Fruit fly (Drosophila melanogaster) whole organism, embryonic: ENCODE measurements around the gene CG43845.

Experiments used
- B-H1 ChIP-seq: fragments of 200-800 bp; sonication (Bioruptor generic); IDR thresholded peaks from 3 replicates; pipeline ENCODE4 v1.3.6; 2022; ENCODE audit warnings: missing biosample characterization, missing genetic modification characterization
- CG10654 ChIP-seq: fragments of 200-800 bp; sonication (Bioruptor generic); optimal IDR thresholded peaks from 2 replicates; lab custom pipeline; 2016; ENCODE audit warnings: missing biosample characterization, missing genetic modification characterization
- CG11695 ChIP-seq: fragments of 200-800 bp; sonication (Bioruptor generic); IDR thresholded peaks from 3 replicates; pipeline ENCODE4 v1.3.6; 2022; ENCODE audit warnings: missing biosample characterization, missing genetic modification characterization
- CG12219 ChIP-seq: fragments of 200-800 bp; sonication (Bioruptor generic); optimal IDR thresholded peaks from 3 replicates; lab custom pipeline; 2018; ENCODE audit warnings: missing biosample characterization, mild to moderate bottlenecking, missing genetic modification characterization
- CG1233 ChIP-seq: fragments of 200-800 bp; sonication (Bioruptor generic); optimal IDR thresholded peaks from 4 replicates; lab custom pipeline; 2018; ENCODE audit warnings: missing biosample characterization, mild to moderate bottlenecking, missing genetic modification characterization
- CG1792 ChIP-seq: fragments of 200-800 bp; sonication (Bioruptor generic); optimal IDR thresholded peaks from 2 replicates; lab custom pipeline; 2016; ENCODE audit warnings: missing biosample characterization, missing genetic modification characterization
- CG2120 ChIP-seq: fragments of 200-800 bp; sonication (Bioruptor generic); optimal IDR thresholded peaks from 3 replicates; lab custom pipeline; 2016; ENCODE audit warnings: missing biosample characterization, missing genetic modification characterization
- CG2129 ChIP-seq: fragments of 200-800 bp; sonication (Bioruptor generic); IDR thresholded peaks from 2 replicates; pipeline ENCODE4 v1.3.6; 2022; ENCODE audit warnings: missing biosample characterization, missing genetic modification characterization; ENCODE audit not compliant: partially characterized antibody
- CG32532 ChIP-seq: fragments of 200-800 bp; sonication (Bioruptor generic); IDR thresholded peaks from 2 replicates; pipeline ENCODE4 v1.3.6; 2022; ENCODE audit warnings: missing biosample characterization, missing genetic modification characterization
- CG32767 ChIP-seq: fragments of 200-800 bp; sonication (Bioruptor generic); IDR thresholded peaks from 2 replicates; pipeline ENCODE4 v1.3.6; 2022; ENCODE audit warnings: missing biosample characterization, missing genetic modification characterization
- CG33213 ChIP-seq: fragments of 200-800 bp; sonication (Bioruptor generic); optimal IDR thresholded peaks from 3 replicates; lab custom pipeline; 2016; ENCODE audit warnings: missing biosample characterization, missing genetic modification characterization
- CG3995 ChIP-seq: fragments of 200-800 bp; sonication (Bioruptor generic); optimal IDR thresholded peaks from 3 replicates; lab custom pipeline; 2016; ENCODE audit warnings: missing biosample characterization, missing genetic modification characterization
- CG5953 ChIP-seq: fragments of 200-800 bp; sonication (Bioruptor generic); IDR thresholded peaks from 2 replicates; pipeline ENCODE4 v1.3.6; 2022; ENCODE audit warnings: missing biosample characterization, missing genetic modification characterization
- CG6854 ChIP-seq: fragments of 200-800 bp; sonication (Bioruptor generic); optimal IDR thresholded peaks from 3 replicates; lab custom pipeline; 2017; ENCODE audit warnings: missing biosample characterization, mild to moderate bottlenecking, missing genetic modification characterization
- CG7271 ChIP-seq: fragments of 200-800 bp; sonication (Bioruptor generic); optimal IDR thresholded peaks from 2 replicates; lab custom pipeline; 2018; ENCODE audit warnings: missing biosample characterization, mild to moderate bottlenecking, missing genetic modification characterization, moderate library complexity
- CG7786 ChIP-seq: fragments of 200-800 bp; sonication (Bioruptor generic); optimal IDR thresholded peaks from 2 replicates; lab custom pipeline; 2016; ENCODE audit warnings: missing biosample characterization, missing genetic modification characterization
- CoRest ChIP-seq: fragments of 200-800 bp; sonication (Bioruptor generic); optimal IDR thresholded peaks from 3 replicates; lab custom pipeline; 2018; ENCODE audit warnings: missing biosample characterization, mild to moderate bottlenecking, missing genetic modification characterization, moderate library complexity
- Dfd ChIP-seq, 2 experiments: fragments of >200 bp; optimal IDR thresholded peaks; 2 replicates each; lab custom pipeline; 2017; ENCODE audit warnings: missing biosample characterization in 2 of 2, missing genetic modification characterization in 2 of 2
- Hey ChIP-seq: fragments of 200-800 bp; sonication (Bioruptor generic); optimal IDR thresholded peaks from 3 replicates; lab custom pipeline; 2018; ENCODE audit warnings: missing biosample characterization, mild to moderate bottlenecking, missing genetic modification characterization
- HmgZ ChIP-seq: fragments of 200-800 bp; sonication (Bioruptor generic); optimal IDR thresholded peaks from 2 replicates; lab custom pipeline; 2018; ENCODE audit warnings: missing biosample characterization, mild to moderate bottlenecking, missing genetic modification characterization
- Mrtf ChIP-seq: fragments of 200-800 bp; sonication (Bioruptor generic); IDR thresholded peaks from 3 replicates; pipeline ENCODE4 v1.3.6; 2022; ENCODE audit warnings: missing biosample characterization, missing genetic modification characterization
- Myb ChIP-seq: fragments of 200-800 bp; sonication (Bioruptor generic); optimal IDR thresholded peaks from 2 replicates; lab custom pipeline; 2016; ENCODE audit warnings: missing biosample characterization, missing genetic modification characterization
- Oli ChIP-seq: fragments of 200-800 bp; sonication (Bioruptor generic); optimal IDR thresholded peaks from 2 replicates; lab custom pipeline; 2018; ENCODE audit warnings: missing biosample characterization, mild to moderate bottlenecking, missing genetic modification characterization, moderate library complexity
- Ptx1 ChIP-seq: fragments of 200-800 bp; sonication (Bioruptor generic); IDR thresholded peaks from 2 replicates; pipeline ENCODE4 v1.3.6; 2022; ENCODE audit warnings: missing biosample characterization, missing genetic modification characterization
- Rx ChIP-seq: fragments of 200-800 bp; sonication (Bioruptor generic); IDR thresholded peaks from 2 replicates; pipeline ENCODE4 v1.3.6; 2022; ENCODE audit warnings: missing biosample characterization, missing genetic modification characterization
- Spps ChIP-seq: fragments of 200-800 bp; sonication (Bioruptor generic); optimal IDR thresholded peaks from 2 replicates; lab custom pipeline; 2018; ENCODE audit warnings: missing biosample characterization, mild to moderate bottlenecking, missing genetic modification characterization
- Usf ChIP-seq: fragments of 200-800 bp; sonication (Bioruptor generic); optimal IDR thresholded peaks from 2 replicates; lab custom pipeline; 2017; ENCODE audit warnings: missing genotype, missing biosample characterization, missing genetic modification characterization
- az2 ChIP-seq: fragments of 200-800 bp; sonication (Bioruptor generic); optimal IDR thresholded peaks from 3 replicates; lab custom pipeline; 2016; ENCODE audit warnings: missing biosample characterization, missing genetic modification characterization
- bab2 ChIP-seq: fragments of 200-800 bp; sonication (Bioruptor generic); optimal IDR thresholded peaks from 2 replicates; lab custom pipeline; 2016; ENCODE audit warnings: missing biosample characterization, missing genetic modification characterization
- chif ChIP-seq, 2 experiments: fragments of 200-800 bp; sonication (Bioruptor generic); optimal IDR thresholded peaks; 3 replicates each; lab custom pipeline; 2016; ENCODE audit warnings: missing biosample characterization in 2 of 2, missing genetic modification characterization in 2 of 2
- cwo ChIP-seq: fragments of 200-800 bp; sonication (Bioruptor generic); optimal IDR thresholded peaks from 3 replicates; lab custom pipeline; 2017; ENCODE audit warnings: missing biosample characterization, missing genetic modification characterization, mild to moderate bottlenecking, moderate library complexity, missing genetic modification reagents
- dan ChIP-seq: fragments of 200-800 bp; sonication (Bioruptor generic); IDR thresholded peaks from 2 replicates; pipeline ENCODE4 v1.3.6; 2022; ENCODE audit warnings: missing biosample characterization, missing genetic modification characterization
- exex ChIP-seq: fragments of 200-800 bp; sonication (Bioruptor generic); optimal IDR thresholded peaks from 4 replicates; lab custom pipeline; 2018; ENCODE audit warnings: missing biosample characterization, mild to moderate bottlenecking, missing genetic modification characterization, moderate library complexity
- grn ChIP-seq: fragments of 200-800 bp; sonication (Bioruptor generic); optimal IDR thresholded peaks from 3 replicates; lab custom pipeline; 2017; ENCODE audit warnings: missing biosample characterization, missing genetic modification characterization
- gsb-n ChIP-seq: fragments of 200-800 bp; sonication (Bioruptor generic); optimal IDR thresholded peaks from 3 replicates; lab custom pipeline; 2018; ENCODE audit warnings: missing biosample characterization, mild to moderate bottlenecking, missing genetic modification characterization
- jing ChIP-seq: fragments of 200-800 bp; sonication (Bioruptor generic); optimal IDR thresholded peaks from 2 replicates; lab custom pipeline; 2018; ENCODE audit warnings: missing biosample characterization, mild to moderate bottlenecking, missing genetic modification characterization
- lab ChIP-seq: fragments of 200-800 bp; sonication (Bioruptor generic); optimal IDR thresholded peaks from 3 replicates; lab custom pipeline; 2017; ENCODE audit warnings: missing biosample characterization, missing genetic modification characterization, mild to moderate bottlenecking, moderate library complexity, missing genetic modification reagents
- nau ChIP-seq: fragments of 200-800 bp; sonication (Bioruptor generic); optimal IDR thresholded peaks from 3 replicates; lab custom pipeline; 2017; ENCODE audit warnings: missing biosample characterization, mild to moderate bottlenecking, missing genetic modification characterization, missing genetic modification reagents
- oc ChIP-seq: fragments of 200-800 bp; sonication (Bioruptor generic); optimal IDR thresholded peaks from 2 replicates; lab custom pipeline; 2018; ENCODE audit warnings: missing biosample characterization, mild to moderate bottlenecking, missing genetic modification characterization, moderate library complexity
- pan ChIP-seq, 4 experiments: fragments of >200 bp in 3 of 4; fragments of 200-800 bp in 1 of 4; sonication (Bioruptor generic) in 1 of 4; optimal IDR thresholded peaks in 3 of 4; IDR thresholded peaks in 1 of 4; 2 replicates each; pipeline versions ENCODE4 v1.3.6 to Lab custom; 2017 to 2022; ENCODE audit warnings: missing biosample characterization in 2 of 4, missing genetic modification characterization in 2 of 4, mixed read lengths in 1 of 4
- pho ChIP-seq: fragments of 200-800 bp; sonication (Bioruptor generic); optimal IDR thresholded peaks from 2 replicates; lab custom pipeline; 2016; ENCODE audit warnings: missing biosample characterization, missing genetic modification characterization
- pzg ChIP-seq: fragments of 200-800 bp; sonication (Bioruptor generic); optimal IDR thresholded peaks from 3 replicates; lab custom pipeline; 2018; ENCODE audit warnings: missing biosample characterization, mild to moderate bottlenecking, missing genetic modification characterization, moderate library complexity
- row ChIP-seq: fragments of 200-800 bp; sonication (Bioruptor generic); IDR thresholded peaks from 3 replicates; pipeline ENCODE4 v1.3.6; 2022; ENCODE audit warnings: missing biosample characterization, missing genetic modification characterization
- sisA ChIP-seq: fragments of 200-800 bp; sonication (Bioruptor generic); IDR thresholded peaks from 2 replicates; pipeline ENCODE4 v1.3.6; 2022; ENCODE audit warnings: missing biosample characterization, missing genetic modification characterization
- slp2 ChIP-seq: fragments of 200-800 bp; sonication (Bioruptor generic); optimal IDR thresholded peaks from 2 replicates; lab custom pipeline; 2016; ENCODE audit warnings: missing biosample characterization, missing genetic modification characterization
- so ChIP-seq: fragments of 200-800 bp; sonication (Bioruptor generic); IDR thresholded peaks from 3 replicates; pipeline ENCODE4 v1.3.6; 2022; ENCODE audit warnings: missing biosample characterization, missing genetic modification characterization
- tin ChIP-seq: fragments of 200-800 bp; sonication (Bioruptor generic); optimal IDR thresholded peaks from 3 replicates; lab custom pipeline; 2016; ENCODE audit warnings: missing biosample characterization, missing genetic modification characterization
- tio ChIP-seq: fragments of 200-800 bp; sonication (Bioruptor generic); optimal IDR thresholded peaks from 2 replicates; lab custom pipeline; 2017; ENCODE audit warnings: missing biosample characterization, missing genetic modification characterization, inconsistent platforms
- ttk ChIP-seq: fragments of 200-800 bp; sonication (Bioruptor generic); IDR thresholded peaks from 2 replicates; pipeline ENCODE4 v2.1.2; 2022; ENCODE audit warnings: missing biosample characterization, missing genetic modification characterization
- wek ChIP-seq: fragments of 200-800 bp; sonication (Bioruptor generic); optimal IDR thresholded peaks from 3 replicates; lab custom pipeline; 2018; ENCODE audit warnings: missing biosample characterization, mild to moderate bottlenecking, missing genetic modification characterization, moderate library complexity
- zen ChIP-seq: fragments of 200-800 bp; sonication (Bioruptor generic); optimal IDR thresholded peaks from 3 replicates; lab custom pipeline; 2018; ENCODE audit warnings: missing biosample characterization, mild to moderate bottlenecking, missing genetic modification characterization, moderate library complexity

CG43845 gene

DNA sequence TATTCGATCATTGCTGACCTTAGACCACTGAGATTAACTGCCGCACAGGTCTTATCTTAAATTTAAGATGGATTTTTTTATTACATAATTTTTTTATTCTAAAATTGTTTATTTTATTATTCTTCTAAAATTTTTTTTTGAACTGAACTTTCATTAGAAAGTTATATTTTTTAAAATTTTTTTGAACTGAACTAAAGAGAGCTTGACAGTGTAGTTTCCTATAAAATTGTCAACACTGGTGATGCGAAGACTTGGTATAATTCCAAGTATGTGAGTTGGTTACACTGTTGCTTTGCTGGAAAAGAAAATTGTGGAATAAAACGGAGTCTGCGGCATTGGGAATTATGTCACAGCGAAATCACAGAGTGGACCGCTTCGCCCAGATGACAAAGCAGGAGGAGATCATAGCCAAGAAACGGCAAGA, 37.6 kb downstream of the CG43845 start, which contains the start of gene CG31550 (continued):
- peak; percentile 62 for TF ChIP-seq CG7786 (GFP tag; lab: Kevin White, UChicago)
- TF ChIP-seq pan (optimal IDR thresholded peaks at IDR 0.05; lab: Kevin White, UChicago), result no peak
- TF ChIP-seq pan (GFP tag; optimal IDR thresholded peaks at IDR 0.05 in 1 of 2, IDR thresholded peaks at IDR 0.05 in 1 of 2), result peak in 1 of 2 experiments; percentile 77
- TF ChIP-seq Spps (tag; lab: Kevin White, UChicago), result peak; percentile 23
- no peak for TF ChIP-seq tio (GFP tag; lab: Kevin White, UChicago)
- peak; percentile 73 for TF ChIP-seq az2
- TF ChIP-seq CG2129 (GFP tag; lab: Robert Waterston, UW), result no peak
- TF ChIP-seq Oli (tag; lab: Kevin White, UChicago), result peak; percentile 43
- TF ChIP-seq Usf (GFP tag; lab: Kevin White, UChicago), result peak; percentile 33
- peak; percentile 78 for TF ChIP-seq CG2120
- TF ChIP-seq CG7271 (tag; lab: Kevin White, UChicago), result peak; percentile 38
- TF ChIP-seq exex (tag; lab: Kevin White, UChicago), result no peak
- no peak for TF ChIP-seq CG33213 (GFP tag; lab: Kevin White, UChicago)
- TF ChIP-seq Mrtf (GFP tag; lab: Robert Waterston, UW), result peak; percentile 63; the same call in 2 of the 3 replicates
- peak; percentile 88 for TF ChIP-seq row (GFP tag; lab: Robert Waterston, UW)
- TF ChIP-seq grn (GFP tag; lab: Kevin White, UChicago), result no peak
- TF ChIP-seq B-H1 (GFP tag; lab: Robert Waterston, UW), result peak; percentile 60
- peak; percentile 86 for TF ChIP-seq CG32532 (GFP tag; lab: Robert Waterston, UW)
- TF ChIP-seq tin (GFP tag; lab: Kevin White, UChicago), result peak; percentile 77
- no peak for TF ChIP-seq Dfd (GFP tag; optimal IDR thresholded peaks at IDR 0.05; lab: Kevin White, UChicago)
- TF ChIP-seq cwo (GFP tag; lab: Kevin White, UChicago), result peak; percentile 23
- no peak for TF ChIP-seq jing (GFP tag; lab: Kevin White, UChicago)
- peak; percentile 84 for TF ChIP-seq CoRest (tag; lab: Kevin White, UChicago)
- TF ChIP-seq pzg (GFP tag; lab: Kevin White, UChicago), result peak; percentile 46
- TF ChIP-seq CG32767, result peak; percentile 57; the same call in 1 of the 2 replicates
- peak; percentile 39 for TF ChIP-seq pho (GFP tag; lab: Kevin White, UChicago)
- TF ChIP-seq gsb-n (tag; lab: Kevin White, UChicago), result no peak
- peak; percentile 87 for TF ChIP-seq Ptx1 (GFP tag; lab: Robert Waterston, UW)
- TF ChIP-seq CG5953, result peak; percentile 31; the same call in 1 of the 2 replicates
- TF ChIP-seq HmgZ (tag; lab: Kevin White, UChicago), result peak; percentile 40
- TF ChIP-seq nau (GFP tag; lab: Kevin White, UChicago), result no peak
- peak; percentile 16; the same call in 1 of the 2 replicates for TF ChIP-seq Rx (GFP tag; lab: Robert Waterston, UW)
- no peak for TF ChIP-seq lab (GFP tag; lab: Kevin White, UChicago)
- TF ChIP-seq Myb, result peak; percentile 42
- peak; percentile 74 for TF ChIP-seq sisA (GFP tag; lab: Robert Waterston, UW)
- TF ChIP-seq slp2 (GFP tag; lab: Kevin White, UChicago), result peak; percentile 20
- TF ChIP-seq Hey (tag; lab: Kevin White, UChicago), result no peak
- TF ChIP-seq dan (GFP tag; lab: Robert Waterston, UW), result no peak
- TF ChIP-seq ttk (GFP tag; lab: Robert Waterston, UW), result peak; percentile 60
- TF ChIP-seq CG1792 (GFP tag; lab: Kevin White, UChicago), result peak; percentile 18
- peak; percentile 64 for TF ChIP-seq zen (tag; lab: Kevin White, UChicago)
- peak; percentile 46 for TF ChIP-seq bab2 (GFP tag; lab: Kevin White, UChicago)
- TF ChIP-seq so (GFP tag; lab: Robert Waterston, UW), result no peak
- TF ChIP-seq CG10654 (GFP tag; lab: Kevin White, UChicago), result peak; percentile 64
- peak; percentile 58 for TF ChIP-seq CG1233 (GFP tag; lab: Kevin White, UChicago)
- TF ChIP-seq CG6854 (GFP tag; lab: Kevin White, UChicago), result no peak
- TF ChIP-seq oc (tag; lab: Kevin White, UChicago), result peak; percentile 25
- TF ChIP-seq CG3995 (GFP tag; lab: Kevin White, UChicago), result peak; percentile 14
- peak; percentile 6 for TF ChIP-seq wek (GFP tag; lab: Kevin White, UChicago)
- TF ChIP-seq CG11695 (GFP tag; lab: Robert Waterston, UW), result peak; percentile 69; the same call in 2 of the 3 replicates
- no peak for TF ChIP-seq CG12219 (GFP tag; lab: Kevin White, UChicago)
- TF ChIP-seq chif (GFP tag; optimal IDR thresholded peaks at IDR 0.05; lab: Kevin White, UChicago), result peak; percentile 28 to 44
